Fruit fly (Drosophila melanogaster): ENCODE results near the gene Pdss2.

Gene Pdss2

dm6 chr3L:21024563-21024962 lies 3.2 kb upstream of the Pdss2 start:
- TF ChIP-seq br (GFP tag; optimal IDR thresholded peaks at IDR 0.05) (no peak), dmrt93B (GFP tag; optimal IDR thresholded peaks at IDR 0.05) (no peak), jim (GFP tag; optimal IDR thresholded peaks at IDR 0.05) (no peak), Dif (GFP tag; optimal IDR thresholded peaks at IDR 0.05; ENCODE audit: partially characterized antibody) (no peak), Sp1 (GFP tag; optimal IDR thresholded peaks at IDR 0.05) (no peak), HLH106 (tag; optimal IDR thresholded peaks at IDR 0.05) (no peak), pan (optimal IDR thresholded peaks at IDR 0.05) (no peak), Mio (GFP tag; optimal IDR thresholded peaks at IDR 0.05) (no peak), Vsx2 (GFP tag; optimal IDR thresholded peaks at IDR 0.05; ENCODE audit: partially characterized antibody) (no peak), lola (GFP tag; optimal IDR thresholded peaks at IDR 0.05) (no peak)

dm6 chr3L:21024965-21025833 lies 2.5 kb upstream of the Pdss2 start:
- TF ChIP-seq N (GFP tag; optimal IDR thresholded peaks at IDR 0.05) (no peak), CrebA (GFP tag; optimal IDR thresholded peaks at IDR 0.05; ENCODE audit: borderline replicate concordance) (no peak), jim (GFP tag; optimal IDR thresholded peaks at IDR 0.05) (peak; percentile 13), tai (GFP tag; optimal IDR thresholded peaks at IDR 0.05) (no peak), ey (GFP tag; optimal IDR thresholded peaks at IDR 0.05) (no peak), Hr78 (GFP tag; optimal IDR thresholded peaks at IDR 0.05) (no peak), Hr83 (GFP tag; optimal IDR thresholded peaks at IDR 0.05; ENCODE audit: poor library complexity, severe bottlenecking) (no peak), Vsx2 (GFP tag; optimal IDR thresholded peaks at IDR 0.05; ENCODE audit: partially characterized antibody) (no peak), usp (GFP tag; optimal IDR thresholded peaks at IDR 0.05) (no peak), psq (GFP tag; optimal IDR thresholded peaks at IDR 0.05) (peak; percentile 31), rgr (GFP tag; optimal IDR thresholded peaks at IDR 0.05) (no peak), sage (GFP tag; optimal IDR thresholded peaks at IDR 0.05) (peak; percentile 37), Dif (GFP tag; optimal IDR thresholded peaks at IDR 0.05; ENCODE audit: partially characterized antibody) (peak; percentile 89), Mio (GFP tag; optimal IDR thresholded peaks at IDR 0.05) (no peak), brk (GFP tag; optimal IDR thresholded peaks at IDR 0.05) (no peak), Sp1 (GFP tag; optimal IDR thresholded peaks at IDR 0.05) (peak; percentile 44), CG9705 (GFP tag; optimal IDR thresholded peaks at IDR 0.05) (no peak), Jra (GFP tag; optimal IDR thresholded peaks at IDR 0.05) (no peak), Abd-B (GFP tag; optimal IDR thresholded peaks at IDR 0.05) (no peak), HLH106 (tag; optimal IDR thresholded peaks at IDR 0.05) (no peak), OdsH (GFP tag; optimal IDR thresholded peaks at IDR 0.05) (peak; percentile 23), fru (GFP tag; optimal IDR thresholded peaks at IDR 0.05) (no peak), GATAd (GFP tag; optimal IDR thresholded peaks at IDR 0.05) (no peak), woc (GFP tag; optimal IDR thresholded peaks at IDR 0.05) (no peak), h (GFP tag; optimal IDR thresholded peaks at IDR 0.05) (peak; percentile 4), dl (GFP tag; optimal IDR thresholded peaks at IDR 0.05; ENCODE audit: insufficient read depth in 1 of 2, partially characterized antibody in 2 of 2) (peak; percentile 39 to 84), foxo (GFP tag; optimal IDR thresholded peaks at IDR 0.05) (no peak), sv (GFP tag; optimal IDR thresholded peaks at IDR 0.05) (no peak), Hnf4 (GFP tag; optimal IDR thresholded peaks at IDR 0.05) (no peak), Dfd (GFP tag; optimal IDR thresholded peaks at IDR 0.05) (no peak), dsf (GFP tag; optimal IDR thresholded peaks at IDR 0.05; ENCODE audit: borderline replicate concordance) (no peak), lola (GFP tag; optimal IDR thresholded peaks at IDR 0.05) (no peak), dmrt93B (GFP tag; optimal IDR thresholded peaks at IDR 0.05) (no peak), Myc (optimal IDR thresholded peaks at IDR 0.05) (no peak), Rel (GFP tag; optimal IDR thresholded peaks at IDR 0.05) (no peak), Rel (tag; optimal IDR thresholded peaks at IDR 0.05) (peak; percentile 27), pan (optimal IDR thresholded peaks at IDR 0.05) (no peak), br (GFP tag; optimal IDR thresholded peaks at IDR 0.05) (no peak), CG32264 (GFP tag; optimal IDR thresholded peaks at IDR 0.05) (peak; percentile 15)
